Fruit fly (Drosophila melanogaster) whole organism, wandering third instar larva: ENCODE data around the gene Eh.

ENCODE experiments used
- Abd-B ChIP-seq: fragments of >200 bp; optimal IDR thresholded peaks from 2 replicates; lab custom pipeline; 2017; ENCODE audit warnings: missing biosample characterization, missing genetic modification characterization
- CG32264 ChIP-seq: fragments of 200-800 bp; sonication (Bioruptor generic); optimal IDR thresholded peaks from 2 replicates; lab custom pipeline; 2016; ENCODE audit warnings: missing biosample characterization, missing genetic modification characterization
- CG9705 ChIP-seq: fragments of 200-800 bp; sonication (Bioruptor generic); optimal IDR thresholded peaks from 2 replicates; lab custom pipeline; 2018; ENCODE audit warnings: missing biosample characterization, mild to moderate bottlenecking, missing genetic modification characterization
- Dfd ChIP-seq: fragments of >200 bp; optimal IDR thresholded peaks from 2 replicates; lab custom pipeline; 2017; ENCODE audit warnings: missing biosample characterization, missing genetic modification characterization
- Dif ChIP-seq: fragments of 200-275, 200-300 bp; sonication (Bioruptor generic); optimal IDR thresholded peaks from 2 replicates; lab custom pipeline; 2018; ENCODE audit warnings: missing biosample characterization, missing genetic modification characterization; ENCODE audit not compliant: partially characterized antibody
- HLH106 ChIP-seq: fragments of 200-800 bp; optimal IDR thresholded peaks from 3 replicates; lab custom pipeline; 2019; ENCODE audit warnings: missing biosample characterization, mild to moderate bottlenecking, missing genetic modification characterization, moderate library complexity
- Hnf4 ChIP-seq: fragments of 200-800 bp; sonication (Bioruptor generic); optimal IDR thresholded peaks from 2 replicates; lab custom pipeline; 2016; ENCODE audit warnings: missing biosample characterization, mild to moderate bottlenecking, missing genetic modification characterization
- Hr78 ChIP-seq: fragments of >200 bp; optimal IDR thresholded peaks from 2 replicates; lab custom pipeline; 2017; ENCODE audit warnings: missing biosample characterization, missing genetic modification characterization
- Hr83 ChIP-seq: fragments of 200-300 bp; sonication (Bioruptor generic); optimal IDR thresholded peaks from 2 replicates; lab custom pipeline; 2016; ENCODE audit warnings: missing biosample characterization, mild to moderate bottlenecking, missing genetic modification characterization, moderate library complexity; ENCODE audit not compliant: poor library complexity, severe bottlenecking
- Jra ChIP-seq: sonication (Bioruptor generic); optimal IDR thresholded peaks from 2 replicates; lab custom pipeline; 2016; ENCODE audit warnings: missing biosample characterization, missing genetic modification characterization
- Mio ChIP-seq: sonication (Bioruptor generic); optimal IDR thresholded peaks from 2 replicates; lab custom pipeline; 2016; ENCODE audit warnings: missing biosample characterization, missing genetic modification characterization
- OdsH ChIP-seq: fragments of 200-800 bp; sonication (Bioruptor generic); optimal IDR thresholded peaks from 2 replicates; lab custom pipeline; 2016; ENCODE audit warnings: missing biosample characterization, mild to moderate bottlenecking, missing genetic modification characterization
- Rel ChIP-seq, 2 experiments: fragments of 200-800 bp; sonication (Bioruptor generic) in 1 of 2; optimal IDR thresholded peaks; 2 replicates in 1 of 2; 3 replicates in 1 of 2; lab custom pipeline; 2016 to 2019; ENCODE audit warnings: mild to moderate bottlenecking in 2 of 2, missing biosample characterization in 2 of 2, missing genetic modification characterization in 2 of 2, moderate library complexity in 1 of 2
- Vsx2 ChIP-seq: fragments of 200-300, 225-300 bp; sonication (Bioruptor generic); optimal IDR thresholded peaks from 2 replicates; lab custom pipeline; 2018; ENCODE audit warnings: missing biosample characterization, missing genetic modification characterization; ENCODE audit not compliant: partially characterized antibody
- br ChIP-seq: fragments of 200-800 bp; sonication (Bioruptor generic); optimal IDR thresholded peaks from 2 replicates; lab custom pipeline; 2016; ENCODE audit warnings: missing biosample characterization, missing genetic modification characterization
- brk ChIP-seq: fragments of 200-800 bp; sonication (Bioruptor generic); optimal IDR thresholded peaks from 2 replicates; lab custom pipeline; 2016; ENCODE audit warnings: missing biosample characterization, mild to moderate bottlenecking, missing genetic modification characterization
- dl ChIP-seq, 2 experiments: fragments of 175-275, 200-275 bp in 1 of 2; fragments of 200-275 bp in 1 of 2; sonication (Bioruptor generic); optimal IDR thresholded peaks; lab custom pipeline; 2018; ENCODE audit warnings: mild to moderate bottlenecking in 2 of 2, missing biosample characterization in 2 of 2, missing genetic modification characterization in 2 of 2, moderate library complexity in 2 of 2; ENCODE audit not compliant: partially characterized antibody in 2 of 2, insufficient read depth in 1 of 2
- dmrt93B ChIP-seq: fragments of 200-800 bp; sonication (Bioruptor generic); optimal IDR thresholded peaks from 2 replicates; lab custom pipeline; 2018; ENCODE audit warnings: missing biosample characterization, mild to moderate bottlenecking, missing genetic modification characterization
- dsf ChIP-seq: sonication (Bioruptor generic); optimal IDR thresholded peaks from 2 replicates; lab custom pipeline; 2016; ENCODE audit warnings: missing biosample characterization, missing genetic modification characterization, borderline replicate concordance
- ey ChIP-seq: fragments of 200-800 bp; sonication (Bioruptor generic); optimal IDR thresholded peaks from 2 replicates; lab custom pipeline; 2016; ENCODE audit warnings: missing biosample characterization, missing genetic modification characterization
- foxo ChIP-seq, 2 experiments: fragments of 200-800 bp; sonication (Bioruptor generic); optimal IDR thresholded peaks; 2 replicates in 1 of 2; 3 replicates in 1 of 2; lab custom pipeline; 2016 to 2017; ENCODE audit warnings: missing biosample characterization in 2 of 2, missing genetic modification characterization in 2 of 2
- fru ChIP-seq: fragments of 200-800 bp; sonication (Bioruptor generic); optimal IDR thresholded peaks from 3 replicates; lab custom pipeline; 2016; ENCODE audit warnings: missing biosample characterization, mild to moderate bottlenecking, missing genetic modification characterization
- h ChIP-seq: fragments of 200-800 bp; sonication (Bioruptor generic); optimal IDR thresholded peaks from 3 replicates; lab custom pipeline; 2016; ENCODE audit warnings: missing biosample characterization, mild to moderate bottlenecking, missing genetic modification characterization
- jim ChIP-seq: fragments of 175-275, 200-325 bp; sonication (Bioruptor generic); optimal IDR thresholded peaks from 2 replicates; lab custom pipeline; 2016; ENCODE audit warnings: missing biosample characterization, mild to moderate bottlenecking, missing genetic modification characterization
- lola ChIP-seq: fragments of >200 bp; optimal IDR thresholded peaks from 2 replicates; lab custom pipeline; 2017; ENCODE audit warnings: missing biosample characterization, missing genetic modification characterization
- psq ChIP-seq: fragments of 200-800 bp; sonication (Bioruptor generic); optimal IDR thresholded peaks from 3 replicates; lab custom pipeline; 2017; ENCODE audit warnings: missing biosample characterization, mild to moderate bottlenecking, missing genetic modification characterization, moderate library complexity
- rgr ChIP-seq: fragments of 200-800 bp; sonication (Bioruptor generic); optimal IDR thresholded peaks from 3 replicates; lab custom pipeline; 2016; ENCODE audit warnings: missing biosample characterization, mild to moderate bottlenecking, missing genetic modification characterization
- sage ChIP-seq: fragments of 200-800 bp; sonication (Bioruptor generic); optimal IDR thresholded peaks from 2 replicates; lab custom pipeline; 2016; ENCODE audit warnings: missing biosample characterization, mild to moderate bottlenecking, missing genetic modification characterization
- sv ChIP-seq: fragments of 200-800 bp; sonication (Bioruptor generic); optimal IDR thresholded peaks from 3 replicates; lab custom pipeline; 2016; ENCODE audit warnings: missing biosample characterization, missing genetic modification characterization
- tai ChIP-seq: sonication (Bioruptor generic); optimal IDR thresholded peaks from 2 replicates; lab custom pipeline; 2016; ENCODE audit warnings: missing biosample characterization, missing genetic modification characterization
- usp ChIP-seq: fragments of >200 bp; optimal IDR thresholded peaks from 2 replicates; lab custom pipeline; 2017; ENCODE audit warnings: missing biosample characterization, missing genetic modification characterization
- woc ChIP-seq: sonication (Bioruptor generic); optimal IDR thresholded peaks from 2 replicates; lab custom pipeline; 2016; ENCODE audit warnings: missing biosample characterization, mild to moderate bottlenecking, missing genetic modification characterization

The Eh gene

dm6 chr3R:17410808-17411207, 37.9 kb downstream of the Eh start, which contains the start of gene CG5863:
TSS of gene CG5863 (plus strand) at chr3R:17411108.
- TF ChIP-seq Rel (GFP tag; optimal IDR thresholded peaks at IDR 0.05; lab: Kevin White, UChicago): no peak
- no peak for TF ChIP-seq Rel (tag; optimal IDR thresholded peaks at IDR 0.05; lab: Kevin White, UChicago)
- TF ChIP-seq Abd-B (GFP tag; lab: Kevin White, UChicago): no peak
- TF ChIP-seq dsf (GFP tag; lab: Kevin White, UChicago): no peak
- no peak for TF ChIP-seq lola (GFP tag; lab: Kevin White, UChicago)
- no peak for TF ChIP-seq Hr83 (GFP tag; lab: Kevin White, UChicago)
- no peak for TF ChIP-seq br

- TF ChIP-seq br: no peak
- no peak for TF ChIP-seq woc (GFP tag; lab: Kevin White, UChicago)
- TF ChIP-seq psq (GFP tag; lab: Kevin White, UChicago): no peak
- no peak for TF ChIP-seq usp (GFP tag; lab: Kevin White, UChicago)
- TF ChIP-seq dmrt93B (GFP tag; lab: Kevin White, UChicago): no peak
- no peak for TF ChIP-seq brk (GFP tag; lab: Kevin White, UChicago)
- no peak for TF ChIP-seq sv (GFP tag; lab: Kevin White, UChicago)
- TF ChIP-seq dl (GFP tag; optimal IDR thresholded peaks at IDR 0.05; lab: Kevin White, UChicago; ENCODE audit: insufficient read depth in 1 of 2, partially characterized antibody in 2 of 2): no peak
- TF ChIP-seq sage: no peak
- no peak for TF ChIP-seq h (GFP tag; lab: Kevin White, UChicago)
- no peak for TF ChIP-seq Mio (GFP tag; lab: Kevin White, UChicago)
- TF ChIP-seq Hr83 (GFP tag; lab: Kevin White, UChicago): no peak
- TF ChIP-seq ey: no peak
- no peak for TF ChIP-seq foxo (GFP tag; optimal IDR thresholded peaks at IDR 0.05; lab: Kevin White, UChicago)
Measured at dm6 chr3R:17409319-17409718, 39.3 kb downstream of the Eh start, which contains the start of gene CG5860. TSS of gene CG5860 (plus strand) at chr3R:17409619.

dm6 chr3R:17407576-17407975, 41.1 kb downstream of the Eh start, which contains the start of gene CG17283:
TSS of gene CG17283 (plus strand) at chr3R:17407876.
- TF ChIP-seq fru: no peak
- no peak for TF ChIP-seq Rel (GFP tag; optimal IDR thresholded peaks at IDR 0.05; lab: Kevin White, UChicago)
- TF ChIP-seq Rel (tag; optimal IDR thresholded peaks at IDR 0.05; lab: Kevin White, UChicago): no peak
- TF ChIP-seq HLH106 (tag; lab: Kevin White, UChicago): no peak
- no peak for TF ChIP-seq ey
- TF ChIP-seq jim (GFP tag; lab: Kevin White, UChicago): no peak

dm6 chr3R:17406411-17406810, 42.2 kb downstream of the Eh start, which contains the start of the genes CG42824 and CG42798:
TSS of gene CG42824 (minus strand) at chr3R:17406511.
TSS of gene CG42798 (plus strand) at chr3R:17406678.
- TF ChIP-seq tai (GFP tag; lab: Kevin White, UChicago) (no peak), foxo (GFP tag; optimal IDR thresholded peaks at IDR 0.05; lab: Kevin White, UChicago) (no peak), Rel (GFP tag; optimal IDR thresholded peaks at IDR 0.05; lab: Kevin White, UChicago) (no peak), Rel (tag; optimal IDR thresholded peaks at IDR 0.05; lab: Kevin White, UChicago) (no peak), CG9705 (GFP tag; lab: Kevin White, UChicago) (no peak), h (GFP tag; lab: Kevin White, UChicago) (no peak), Hnf4 (GFP tag; lab: Kevin White, UChicago) (no peak), Hr83 (GFP tag; lab: Kevin White, UChicago) (no peak), rgr (no peak), psq (GFP tag; lab: Kevin White, UChicago) (no peak), brk (GFP tag; lab: Kevin White, UChicago) (no peak), Jra (GFP tag; lab: Kevin White, UChicago) (no peak), dsf (GFP tag; lab: Kevin White, UChicago) (no peak), Vsx2 (no peak), dl (GFP tag; optimal IDR thresholded peaks at IDR 0.05; lab: Kevin White, UChicago; ENCODE audit: insufficient read depth in 1 of 2, partially characterized antibody in 2 of 2) (no peak), OdsH (GFP tag; lab: Kevin White, UChicago) (no peak), Dfd (GFP tag; lab: Kevin White, UChicago) (no peak)

- TF ChIP-seq woc (GFP tag; lab: Kevin White, UChicago): no peak
- no peak for TF ChIP-seq br
- TF ChIP-seq Dfd (GFP tag; lab: Kevin White, UChicago): no peak
- TF ChIP-seq foxo (GFP tag; optimal IDR thresholded peaks at IDR 0.05; lab: Kevin White, UChicago): no peak
- no peak for TF ChIP-seq Dif (GFP tag; lab: Kevin White, UChicago)
- no peak for TF ChIP-seq Hr78 (GFP tag; lab: Kevin White, UChicago)
- no peak for TF ChIP-seq Hr83 (GFP tag; lab: Kevin White, UChicago)
- no peak for TF ChIP-seq usp (GFP tag; lab: Kevin White, UChicago)
- no peak for TF ChIP-seq CG9705 (GFP tag; lab: Kevin White, UChicago)
- no peak for TF ChIP-seq ey
- no peak for TF ChIP-seq Vsx2
- no peak for TF ChIP-seq sage
- TF ChIP-seq HLH106 (tag; lab: Kevin White, UChicago): no peak
- no peak for TF ChIP-seq rgr
- no peak for TF ChIP-seq Rel (GFP tag; optimal IDR thresholded peaks at IDR 0.05; lab: Kevin White, UChicago)
- no peak for TF ChIP-seq Rel (tag; optimal IDR thresholded peaks at IDR 0.05; lab: Kevin White, UChicago)
- TF ChIP-seq Mio (GFP tag; lab: Kevin White, UChicago): no peak
- TF ChIP-seq dsf (GFP tag; lab: Kevin White, UChicago): no peak
- TF ChIP-seq CG32264 (GFP tag; lab: Kevin White, UChicago): no peak
- TF ChIP-seq, all 38 proteins: peak for 0
Measured at dm6 chr3R:17405009-17405408, 43.6 kb downstream of the Eh start, which contains the start of gene CG42823. TSS of gene CG42823 (minus strand) at chr3R:17405109.
